Worm (Caenorhabditis elegans): Measurements from ENCODE around the gene twk-34.
"Not testable (repeated sequence)": the region's sequence is repeated elsewhere in the genome, so short reads cannot be mapped to it uniquely, and the experiment has no call there.

DNA sequence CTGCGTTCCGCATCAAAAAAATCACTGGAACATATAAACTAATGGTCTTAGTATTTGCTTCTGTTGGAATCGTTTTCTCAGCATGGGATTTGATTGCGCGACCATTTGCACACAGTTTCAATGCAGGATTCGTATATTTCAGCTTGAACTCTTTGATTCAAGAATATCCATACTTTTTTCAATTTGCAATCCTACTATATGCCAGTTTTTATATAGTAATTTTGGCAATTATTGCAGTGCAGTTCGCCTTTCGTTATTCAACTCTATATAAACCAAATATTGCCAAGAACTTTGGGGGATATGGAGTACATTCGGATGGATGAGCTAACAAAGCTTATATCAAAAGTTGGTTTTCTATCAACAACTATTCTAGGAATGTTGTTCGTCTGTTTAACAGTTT lies 48.2 kb downstream of the twk-34 start, which contains the start of gene str-5:
- TF ChIP-seq snpc-4 (tag; optimal IDR thresholded peaks at IDR 0.05); elt-3 (tag; optimal IDR thresholded peaks at IDR 0.05); mab-5 (tag; optimal IDR thresholded peaks at IDR 0.05); unc-62 (GFP tag; optimal IDR thresholded peaks at IDR 0.05); nhr-76 (tag; optimal IDR thresholded peaks at IDR 0.05); bed-3 (GFP tag; optimal IDR thresholded peaks at IDR 0.05); drap-1 (GFP tag; optimal IDR thresholded peaks at IDR 0.05): not testable (repeated sequence)
